Fruit fly (Drosophila melanogaster) S2 (cell line): ENCODE results near the gene mRpL20.

Experiments used
- CG8478 ChIP-seq: fragments of >200 bp; optimal IDR thresholded peaks from 2 replicates; lab custom pipeline; 2018
- CTCF ChIP-seq, 2 experiments: fragments of >200 bp; optimal IDR thresholded peaks; 2 replicates each; lab custom pipeline; 2018

DNA sequence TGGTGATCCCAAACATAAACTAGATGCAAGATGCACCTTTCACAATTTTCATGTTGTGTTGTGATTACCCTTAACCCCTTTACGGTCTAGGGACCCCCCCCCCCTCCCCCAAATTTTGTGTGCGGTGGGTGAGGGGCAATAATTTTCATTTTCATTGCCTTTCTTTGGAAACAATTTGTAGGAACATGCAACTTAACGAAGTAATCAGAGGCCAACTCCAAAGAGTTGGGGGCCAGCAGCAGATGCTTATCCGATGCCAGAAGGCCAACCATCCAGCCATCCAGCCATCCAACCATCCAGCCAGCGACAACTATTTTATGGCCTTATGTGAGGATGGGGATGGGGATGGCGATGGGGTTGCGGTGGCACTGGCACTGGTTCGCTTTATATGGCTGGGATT lies 47.3 kb upstream of the mRpL20 start:
- TF ChIP-seq CG8478 (lab: Kevin White, UChicago) (no peak), CTCF (optimal IDR thresholded peaks at IDR 0.05; lab: Kevin White, UChicago) (no peak)
